Worm (Caenorhabditis elegans) whole organism, L3 larva: Measurements from ENCODE around the gene F41C3.1.

Experiments used
- R02D3.7 ChIP-seq: fragments of 150-350 bp; optimal IDR thresholded peaks from 2 replicates; lab custom pipeline; 2014; ENCODE audit warnings: missing biosample characterization, missing genetic modification characterization
- ZK546.5 ChIP-seq: sonication (generic microtip); optimal IDR thresholded peaks from 2 replicates; lab custom pipeline; 2017; ENCODE audit warnings: missing biosample characterization, missing genetic modification characterization
- aly-2 ChIP-seq: fragments of 150-350 bp; optimal IDR thresholded peaks from 2 replicates; lab custom pipeline; 2014; ENCODE audit warnings: missing biosample characterization, missing genetic modification characterization
- ama-1 ChIP-seq: fragments of 150-350 bp; optimal IDR thresholded peaks from 2 replicates; lab custom pipeline; 2018
- ceh-16 ChIP-seq: sonication (generic microtip); optimal IDR thresholded peaks from 2 replicates; lab custom pipeline; 2017; ENCODE audit warnings: missing biosample characterization, missing genetic modification characterization
- ceh-28 ChIP-seq: fragments of 150-350 bp; optimal IDR thresholded peaks from 2 replicates; lab custom pipeline; 2014; ENCODE audit warnings: missing biosample characterization, missing genetic modification reagents, missing genetic modification characterization
- ceh-82 ChIP-seq: fragments of 150-350 bp; optimal IDR thresholded peaks from 2 replicates; lab custom pipeline; 2014; ENCODE audit warnings: missing biosample characterization, missing genetic modification characterization
- ceh-9 ChIP-seq: sonication (generic microtip); optimal IDR thresholded peaks from 2 replicates; lab custom pipeline; 2018; ENCODE audit warnings: missing biosample characterization, missing genetic modification characterization
- daf-12 ChIP-seq: fragments of 150-350 bp; optimal IDR thresholded peaks from 2 replicates; lab custom pipeline; 2014; ENCODE audit warnings: missing biosample characterization, missing genetic modification reagents, missing genetic modification characterization
- egl-27 ChIP-seq: sonication (generic microtip); optimal IDR thresholded peaks from 4 replicates; lab custom pipeline; 2017; ENCODE audit warnings: missing biosample characterization, missing genetic modification reagents, missing genetic modification characterization
- egl-5 ChIP-seq: fragments of 150-350 bp; optimal IDR thresholded peaks from 2 replicates; lab custom pipeline; 2017; ENCODE audit warnings: missing biosample characterization, missing genetic modification reagents, missing genetic modification characterization, inconsistent platforms
- elt-1 ChIP-seq: fragments of 150-350 bp; optimal IDR thresholded peaks from 2 replicates; lab custom pipeline; 2014; ENCODE audit warnings: missing biosample characterization, missing genetic modification characterization
- elt-2 ChIP-seq: sonication (generic microtip); optimal IDR thresholded peaks from 2 replicates; lab custom pipeline; 2016; ENCODE audit warnings: missing genetic modification reagents, mild to moderate bottlenecking, missing genetic modification characterization, missing compliant biosample characterization
- elt-3 ChIP-seq, 3 experiments: fragments of 150-350 bp in 1 of 3; sonication (generic microtip) in 2 of 3; optimal IDR thresholded peaks; 2 replicates in 2 of 3; 4 replicates in 1 of 3; lab custom pipeline; 2014 to 2017; ENCODE audit warnings: missing biosample characterization in 3 of 3, missing genetic modification characterization in 3 of 3
- eor-1 ChIP-seq, 2 experiments: fragments of 150-350 bp; optimal IDR thresholded peaks; 2 replicates each; lab custom pipeline; 2014 to 2018; ENCODE audit warnings: missing biosample characterization in 2 of 2, missing genetic modification characterization in 2 of 2
- fkh-10 ChIP-seq: sonication (generic microtip); optimal IDR thresholded peaks from 2 replicates; lab custom pipeline; 2017; ENCODE audit warnings: missing biosample characterization, missing genetic modification reagents, missing genetic modification characterization
- fkh-2 ChIP-seq: fragments of 150-350 bp; optimal IDR thresholded peaks from 2 replicates; lab custom pipeline; 2014; ENCODE audit warnings: missing biosample characterization, missing genetic modification reagents, missing genetic modification characterization
- fos-1 ChIP-seq: fragments of 150-350 bp; optimal IDR thresholded peaks from 2 replicates; lab custom pipeline; 2014; ENCODE audit warnings: missing biosample characterization, missing genetic modification characterization
- hmg-11 ChIP-seq: sonication (generic microtip); optimal IDR thresholded peaks from 2 replicates; lab custom pipeline; 2016; ENCODE audit warnings: missing genetic modification characterization, missing compliant biosample characterization
- jun-1 ChIP-seq: fragments of 150-350 bp; optimal IDR thresholded peaks from 2 replicates; lab custom pipeline; 2014; ENCODE audit warnings: missing biosample characterization, missing genetic modification reagents, missing genetic modification characterization
- lin-15B ChIP-seq: fragments of 150-350 bp; optimal IDR thresholded peaks from 2 replicates; lab custom pipeline; 2014; ENCODE audit warnings: missing biosample characterization, missing genetic modification characterization
- lin-39 ChIP-seq: fragments of 150-350 bp; optimal IDR thresholded peaks from 2 replicates; lab custom pipeline; 2018; ENCODE audit warnings: missing biosample characterization, missing genetic modification reagents, missing genetic modification characterization
- lsy-12 ChIP-seq: sonication (generic microtip); optimal IDR thresholded peaks from 2 replicates; lab custom pipeline; 2016; ENCODE audit warnings: mild to moderate bottlenecking, missing genetic modification characterization, missing compliant biosample characterization
- mdl-1 ChIP-seq: fragments of 150-350 bp; optimal IDR thresholded peaks from 2 replicates; lab custom pipeline; 2014; ENCODE audit warnings: missing biosample characterization, missing genetic modification characterization
- mml-1 ChIP-seq: fragments of 150-350 bp; sonication (generic microtip); optimal IDR thresholded peaks from 3 replicates; lab custom pipeline; 2014; ENCODE audit warnings: missing biosample characterization, missing genetic modification characterization
- nfya-1 ChIP-seq: sonication (generic microtip); optimal IDR thresholded peaks from 2 replicates; lab custom pipeline; 2017; ENCODE audit warnings: missing genetic modification characterization, mild to moderate bottlenecking, missing compliant biosample characterization, antibody characterized with exemption, moderate library complexity; ENCODE audit not compliant: insufficient read depth
- nhr-11 ChIP-seq: fragments of 150-350 bp; optimal IDR thresholded peaks from 2 replicates; lab custom pipeline; 2014; ENCODE audit warnings: missing biosample characterization, missing genetic modification characterization
- nhr-12 ChIP-seq: fragments of 150-350 bp; optimal IDR thresholded peaks from 2 replicates; lab custom pipeline; 2014; ENCODE audit warnings: missing biosample characterization, missing genetic modification characterization
- nhr-23 ChIP-seq: fragments of 150-350 bp; optimal IDR thresholded peaks from 2 replicates; lab custom pipeline; 2014; ENCODE audit warnings: missing biosample characterization, missing genetic modification reagents, missing genetic modification characterization
- nhr-237 ChIP-seq: fragments of 150-350 bp; optimal IDR thresholded peaks from 2 replicates; lab custom pipeline; 2014; ENCODE audit warnings: missing biosample characterization, missing genetic modification characterization
- nhr-25 ChIP-seq: sonication (generic microtip); optimal IDR thresholded peaks from 2 replicates; lab custom pipeline; 2017; ENCODE audit warnings: missing biosample characterization, missing genetic modification characterization
- nhr-28 ChIP-seq: fragments of 150-350 bp; optimal IDR thresholded peaks from 2 replicates; lab custom pipeline; 2014; ENCODE audit warnings: missing biosample characterization, missing genetic modification characterization
- nhr-43 ChIP-seq: sonication (generic microtip); optimal IDR thresholded peaks from 2 replicates; lab custom pipeline; 2016; ENCODE audit warnings: mild to moderate bottlenecking, missing genetic modification characterization, missing compliant biosample characterization; ENCODE audit not compliant: poor library complexity, severe bottlenecking
- nhr-67 ChIP-seq: fragments of 150-350 bp; optimal IDR thresholded peaks from 2 replicates; lab custom pipeline; 2014; ENCODE audit warnings: missing biosample characterization, missing genetic modification characterization
- nhr-76 ChIP-seq: fragments of 150-350 bp; sonication (generic microtip); optimal IDR thresholded peaks from 5 replicates; lab custom pipeline; 2014; ENCODE audit warnings: missing biosample characterization, missing genetic modification characterization
- nhr-77 ChIP-seq: fragments of 150-350 bp; optimal IDR thresholded peaks from 2 replicates; lab custom pipeline; 2014; ENCODE audit warnings: missing biosample characterization, missing genetic modification characterization
- pha-4 ChIP-seq: fragments of 150-350 bp; optimal IDR thresholded peaks from 2 replicates; lab custom pipeline; 2014; ENCODE audit warnings: missing biosample characterization, missing genetic modification reagents, missing genetic modification characterization
- pqm-1 ChIP-seq: fragments of 150-350 bp; optimal IDR thresholded peaks from 2 replicates; lab custom pipeline; 2017; ENCODE audit warnings: missing biosample characterization, missing genetic modification characterization, inconsistent platforms
- sea-2 ChIP-seq: fragments of 150-350 bp; sonication (generic microtip); optimal IDR thresholded peaks from 4 replicates; lab custom pipeline; 2014; ENCODE audit warnings: missing biosample characterization, missing genetic modification reagents, missing genetic modification characterization
- skn-1 ChIP-seq: fragments of 150-350 bp; optimal IDR thresholded peaks from 2 replicates; lab custom pipeline; 2014; ENCODE audit warnings: missing biosample characterization, missing genetic modification characterization
- snpc-4 ChIP-seq: fragments of 150-350 bp; optimal IDR thresholded peaks from 2 replicates; lab custom pipeline; 2014; ENCODE audit warnings: missing biosample characterization, missing genetic modification characterization
- tbx-2 ChIP-seq: sonication (generic microtip); optimal IDR thresholded peaks from 2 replicates; lab custom pipeline; 2016; ENCODE audit warnings: mild to moderate bottlenecking, missing genetic modification characterization, missing compliant biosample characterization
- unc-39 ChIP-seq: sonication (generic microtip); optimal IDR thresholded peaks from 4 replicates; lab custom pipeline; 2017; ENCODE audit warnings: missing biosample characterization, missing genetic modification characterization
- unc-62 ChIP-seq: fragments of 150-350 bp; sonication (generic microtip); optimal IDR thresholded peaks from 4 replicates; lab custom pipeline; 2014; ENCODE audit warnings: missing biosample characterization, missing genetic modification reagents, missing genetic modification characterization
- zag-1 ChIP-seq: fragments of 150-350 bp; optimal IDR thresholded peaks from 2 replicates; lab custom pipeline; 2014; ENCODE audit warnings: missing biosample characterization, missing genetic modification characterization
- ztf-11 ChIP-seq: fragments of 150-350 bp; optimal IDR thresholded peaks from 2 replicates; lab custom pipeline; 2014; ENCODE audit warnings: missing biosample characterization, missing genetic modification characterization
- ztf-4 ChIP-seq: fragments of 150-350 bp; optimal IDR thresholded peaks from 2 replicates; lab custom pipeline; 2014; ENCODE audit warnings: missing biosample characterization, missing genetic modification characterization

The F41C3.1 gene

DNA sequence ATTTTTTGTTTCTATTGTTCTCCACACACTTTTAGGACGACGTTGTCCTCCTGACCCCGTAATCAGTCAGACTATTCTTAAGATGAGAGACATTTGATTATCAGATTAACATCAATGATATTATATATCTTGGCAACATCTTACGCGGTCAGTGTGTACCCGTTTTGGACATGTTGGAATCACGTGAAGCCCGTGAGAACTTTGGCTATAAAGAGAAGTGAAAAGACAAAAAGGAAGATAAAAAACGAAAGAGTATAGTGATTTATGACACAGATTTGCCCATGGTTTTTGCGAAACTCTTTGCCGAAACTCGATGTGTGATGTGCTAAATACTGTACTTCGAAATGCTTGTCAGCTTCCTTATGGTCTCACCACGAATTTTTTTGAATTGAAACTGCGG, 6.8 kb upstream of the F41C3.1 start:
- TF ChIP-seq egl-27 (tag; lab: Kevin White, UChicago) (no peak), fkh-2 (tag; lab: Kevin White, UChicago) (no peak), eor-1 (tag; optimal IDR thresholded peaks at IDR 0.05; lab: Kevin White, UChicago) (no peak), nhr-28 (no peak), mml-1 (tag; lab: Kevin White, UChicago) (peak; percentile 34), lsy-12 (tag; lab: Kevin White, UChicago) (peak; percentile 52), nhr-76 (tag; lab: Kevin White, UChicago) (no peak), ceh-82 (tag; lab: Kevin White, UChicago) (no peak), ceh-9 (tag; lab: Kevin White, UChicago) (no peak), elt-1 (tag; lab: Kevin White, UChicago) (no peak), ztf-4 (no peak), mdl-1 (tag; lab: Kevin White, UChicago) (no peak), elt-3 (tag; optimal IDR thresholded peaks at IDR 0.05; lab: Kevin White, UChicago) (peak in 2 of 3 experiments; percentile 24 to 78), lin-15B (tag; lab: Kevin White, UChicago) (no peak), unc-62 (no peak), fkh-10 (GFP tag; lab: Kevin White, UChicago) (no peak), ceh-16 (tag; lab: Kevin White, UChicago) (no peak), sea-2 (GFP tag; lab: Kevin White, UChicago) (no peak), nfya-1 (tag; lab: Kevin White, UChicago) (peak; percentile 3), nhr-77 (tag; lab: Kevin White, UChicago) (no peak), unc-39 (tag; lab: Kevin White, UChicago) (no peak), nhr-25 (peak; percentile 88), nhr-23 (tag; lab: Kevin White, UChicago) (peak; percentile 92), nhr-12 (tag; lab: Kevin White, UChicago) (no peak), hmg-11 (tag; lab: Kevin White, UChicago) (no peak), pqm-1 (tag; lab: Kevin White, UChicago) (no peak), ama-1 (lab: Kevin White, UChicago) (no peak), nhr-67 (tag; lab: Kevin White, UChicago) (no peak), ceh-28 (tag; lab: Kevin White, UChicago) (no peak), skn-1 (no peak), tbx-2 (tag; lab: Kevin White, UChicago) (peak; percentile 24), R02D3.7 (tag; lab: Kevin White, UChicago) (no peak), jun-1 (tag; lab: Kevin White, UChicago) (no peak), ztf-11 (no peak), nhr-11 (tag; lab: Kevin White, UChicago) (peak; percentile 84), ZK546.5 (tag; lab: Kevin White, UChicago) (no peak), snpc-4 (tag; lab: Kevin White, UChicago) (no peak), lin-39 (tag; lab: Kevin White, UChicago) (no peak), aly-2 (tag; lab: Kevin White, UChicago) (no peak), pha-4 (tag; lab: Kevin White, UChicago) (no peak), nhr-237 (tag; lab: Kevin White, UChicago) (no peak), elt-2 (tag; lab: Kevin White, UChicago) (peak; percentile 1), egl-5 (tag; lab: Kevin White, UChicago) (no peak), zag-1 (tag; lab: Kevin White, UChicago) (no peak), daf-12 (no peak), nhr-43 (tag; lab: Kevin White, UChicago) (peak; percentile 95), fos-1 (no peak)
